Worm (Caenorhabditis elegans): Measurements from ENCODE around the gene pgp-11.

Gene pgp-11

DNA sequence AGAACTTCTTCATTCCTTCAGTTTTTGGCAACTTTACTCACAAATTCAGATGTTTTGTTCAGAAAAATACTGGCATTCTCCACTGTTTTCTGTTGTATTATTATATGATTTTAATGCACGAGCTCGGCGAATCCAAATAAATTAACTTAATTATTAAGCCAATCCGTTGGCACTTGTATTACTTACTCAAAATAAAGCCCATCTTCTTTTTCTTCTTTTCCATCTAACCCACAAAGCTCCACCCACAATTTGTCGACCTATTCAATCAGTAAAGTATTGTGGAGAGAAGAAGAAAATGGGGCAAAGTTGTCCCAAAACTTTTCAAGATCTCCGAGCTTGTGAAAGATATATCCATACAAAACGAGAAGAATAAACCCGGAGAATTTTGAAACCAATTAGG, 12.8 kb downstream of the pgp-11 start:
- TF ChIP-seq ztf-29 (GFP tag; IDR thresholded peaks at IDR 0.05) (no peak), cog-1 (tag; optimal IDR thresholded peaks at IDR 0.05) (no peak), tab-1 (GFP tag; IDR thresholded peaks at IDR 0.05) (no peak), klf-2 (GFP tag; conservative IDR thresholded peaks at IDR 0.05) (no peak), med-1 (GFP tag; optimal IDR thresholded peaks at IDR 0.05; ENCODE audit: insufficient read depth) (no peak)

ce11 chrII:7990192-7990591, 13.9 kb downstream of the pgp-11 start:
- no peak for TF ChIP-seq klf-2 (GFP tag; conservative IDR thresholded peaks at IDR 0.05)
- no peak for TF ChIP-seq tab-1 (GFP tag; IDR thresholded peaks at IDR 0.05)
- no peak for TF ChIP-seq flt-1 (GFP tag; IDR thresholded peaks at IDR 0.05)
- no peak for TF ChIP-seq ref-1 (GFP tag; conservative IDR thresholded peaks at IDR 0.05)
- no peak for TF ChIP-seq ztf-29 (GFP tag; IDR thresholded peaks at IDR 0.05)
- no peak for TF ChIP-seq T22C8.4 (GFP tag; IDR thresholded peaks at IDR 0.05)
- no peak for TF ChIP-seq cog-1 (tag; optimal IDR thresholded peaks at IDR 0.05)
- no peak for TF ChIP-seq med-1 (GFP tag; optimal IDR thresholded peaks at IDR 0.05; ENCODE audit: insufficient read depth)
- no peak for TF ChIP-seq ztf-23 (GFP tag; IDR thresholded peaks at IDR 0.05)

DNA sequence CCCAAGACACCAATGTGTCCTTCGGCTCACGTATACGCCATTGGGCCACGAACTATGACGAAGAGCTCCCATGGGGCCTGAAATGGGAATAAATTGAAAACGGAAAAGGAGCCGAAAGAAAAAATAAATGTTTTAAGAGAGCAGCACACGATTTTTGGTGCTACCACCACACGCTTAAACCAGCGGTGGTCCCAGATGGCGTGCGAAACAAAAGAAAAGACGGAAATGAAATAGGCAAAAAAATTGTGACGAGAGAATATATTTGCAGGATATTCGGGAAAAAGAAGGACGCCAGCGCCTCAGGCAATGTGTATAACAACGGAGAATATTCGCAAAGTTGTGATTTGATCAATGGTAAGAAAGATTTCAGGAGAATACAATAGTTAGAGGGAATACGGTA, 17.1 kb downstream of the pgp-11 start:
- TF ChIP-seq T22C8.4 (GFP tag; IDR thresholded peaks at IDR 0.05) (no peak), klf-2 (GFP tag; conservative IDR thresholded peaks at IDR 0.05) (no peak), ztf-23 (GFP tag; IDR thresholded peaks at IDR 0.05) (no peak), med-1 (GFP tag; optimal IDR thresholded peaks at IDR 0.05; ENCODE audit: insufficient read depth) (no peak), tab-1 (GFP tag; IDR thresholded peaks at IDR 0.05) (no peak), cog-1 (tag; optimal IDR thresholded peaks at IDR 0.05) (no peak)

ce11 chrII:7985029-7985428, 19.0 kb downstream of the pgp-11 start:
- TF ChIP-seq ref-1 (GFP tag; conservative IDR thresholded peaks at IDR 0.05) (no peak), med-1 (GFP tag; optimal IDR thresholded peaks at IDR 0.05; ENCODE audit: insufficient read depth) (no peak), ztf-23 (GFP tag; IDR thresholded peaks at IDR 0.05) (no peak)

DNA sequence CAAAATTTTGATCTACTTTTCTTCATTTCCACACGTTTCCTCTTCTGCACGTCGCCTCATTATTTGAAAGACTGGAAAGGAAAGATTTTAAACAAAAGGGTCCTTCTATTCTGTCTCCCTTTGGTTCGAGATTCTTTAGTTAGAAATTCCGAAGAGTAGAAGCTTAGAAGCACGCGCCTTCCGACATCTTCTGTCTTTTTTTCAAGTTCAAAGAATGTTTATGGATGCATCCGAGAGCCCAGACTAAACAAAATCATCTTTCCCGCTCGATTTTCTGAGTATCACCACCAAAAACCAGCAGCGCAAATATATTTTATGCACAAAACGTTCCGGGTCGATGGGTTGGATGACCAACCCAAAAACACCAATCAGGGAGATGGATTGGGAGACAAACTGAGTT, 20.0 kb downstream of the pgp-11 start:
- TF ChIP-seq cog-1 (tag; optimal IDR thresholded peaks at IDR 0.05) (no peak), T22C8.4 (GFP tag; IDR thresholded peaks at IDR 0.05) (no peak), med-1 (GFP tag; optimal IDR thresholded peaks at IDR 0.05; ENCODE audit: insufficient read depth) (no peak), ztf-23 (GFP tag; IDR thresholded peaks at IDR 0.05) (no peak), klf-2 (GFP tag; conservative IDR thresholded peaks at IDR 0.05) (no peak), flt-1 (GFP tag; IDR thresholded peaks at IDR 0.05) (no peak), ref-1 (GFP tag; conservative IDR thresholded peaks at IDR 0.05) (no peak)

- TF ChIP-seq ztf-29 (GFP tag; IDR thresholded peaks at IDR 0.05) (no peak), med-1 (GFP tag; optimal IDR thresholded peaks at IDR 0.05; ENCODE audit: insufficient read depth) (no peak), tab-1 (GFP tag; IDR thresholded peaks at IDR 0.05) (no peak), T22C8.4 (GFP tag; IDR thresholded peaks at IDR 0.05) (no peak), ref-1 (GFP tag; conservative IDR thresholded peaks at IDR 0.05) (no peak), ztf-23 (GFP tag; IDR thresholded peaks at IDR 0.05) (no peak), flt-1 (GFP tag; IDR thresholded peaks at IDR 0.05) (no peak), klf-2 (GFP tag; conservative IDR thresholded peaks at IDR 0.05) (no peak), cog-1 (tag; optimal IDR thresholded peaks at IDR 0.05) (no peak)
These were observed 20.6 kb downstream of the pgp-11 start for ce11 chrII:7983454-7983853.

DNA sequence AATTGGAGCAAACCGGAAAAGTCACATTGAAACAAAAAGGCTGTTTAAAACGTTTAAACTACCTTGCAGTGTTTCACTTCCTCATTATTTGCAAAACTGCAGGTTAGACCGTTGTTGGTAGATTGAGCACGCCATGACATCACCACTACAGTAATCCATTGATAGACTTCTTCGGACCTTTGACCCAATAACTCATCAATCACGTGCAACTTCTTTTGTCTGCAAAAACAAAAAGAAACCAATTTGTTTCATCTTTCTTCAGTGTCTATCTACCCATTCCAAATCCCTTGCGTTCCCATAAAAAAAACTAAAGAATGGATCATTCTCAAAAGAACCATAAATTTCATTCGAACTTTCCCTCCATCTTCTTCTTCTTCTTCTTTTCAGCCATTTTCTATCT, 23.0 kb downstream of the pgp-11 start:
- TF ChIP-seq ztf-23 (GFP tag; IDR thresholded peaks at IDR 0.05) = no peak
- no peak for TF ChIP-seq tab-1 (GFP tag; IDR thresholded peaks at IDR 0.05)
- no peak for TF ChIP-seq T22C8.4 (GFP tag; IDR thresholded peaks at IDR 0.05)
- TF ChIP-seq ref-1 (GFP tag; conservative IDR thresholded peaks at IDR 0.05) = no peak
- TF ChIP-seq flt-1 (GFP tag; IDR thresholded peaks at IDR 0.05) = no peak
- TF ChIP-seq cog-1 (tag; optimal IDR thresholded peaks at IDR 0.05) = no peak
- no peak for TF ChIP-seq klf-2 (GFP tag; conservative IDR thresholded peaks at IDR 0.05)
- TF ChIP-seq ztf-29 (GFP tag; IDR thresholded peaks at IDR 0.05) = no peak
- TF ChIP-seq med-1 (GFP tag; optimal IDR thresholded peaks at IDR 0.05; ENCODE audit: insufficient read depth) = no peak

DNA sequence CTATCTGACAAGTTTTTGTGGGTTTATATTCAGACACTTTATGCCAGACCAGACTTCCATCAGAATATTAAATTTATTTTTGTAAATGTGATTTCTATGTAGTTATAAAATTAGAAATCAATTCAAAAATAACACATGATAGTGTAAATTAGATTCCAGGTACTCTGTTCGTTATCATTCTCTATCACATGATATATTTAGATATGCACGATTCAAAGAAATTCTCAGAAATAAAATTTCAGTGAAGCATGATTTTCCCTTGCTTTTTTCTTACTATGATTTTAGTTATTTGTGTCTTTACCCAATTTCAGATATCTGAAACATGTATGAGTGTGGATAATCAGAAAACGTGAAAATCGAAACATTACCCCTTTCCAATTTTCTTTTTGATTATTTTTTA, 26.5 kb downstream of the pgp-11 start:
- TF ChIP-seq T22C8.4 (GFP tag; IDR thresholded peaks at IDR 0.05) = no peak
- no peak for TF ChIP-seq tab-1 (GFP tag; IDR thresholded peaks at IDR 0.05)
- TF ChIP-seq klf-2 (GFP tag; conservative IDR thresholded peaks at IDR 0.05) = no peak
- TF ChIP-seq ztf-23 (GFP tag; IDR thresholded peaks at IDR 0.05) = no peak
- no peak for TF ChIP-seq flt-1 (GFP tag; IDR thresholded peaks at IDR 0.05)
- no peak for TF ChIP-seq med-1 (GFP tag; optimal IDR thresholded peaks at IDR 0.05; ENCODE audit: insufficient read depth)
- no peak for TF ChIP-seq ref-1 (GFP tag; conservative IDR thresholded peaks at IDR 0.05)
- TF ChIP-seq ztf-29 (GFP tag; IDR thresholded peaks at IDR 0.05) = no peak
- TF ChIP-seq cog-1 (tag; optimal IDR thresholded peaks at IDR 0.05) = no peak

DNA sequence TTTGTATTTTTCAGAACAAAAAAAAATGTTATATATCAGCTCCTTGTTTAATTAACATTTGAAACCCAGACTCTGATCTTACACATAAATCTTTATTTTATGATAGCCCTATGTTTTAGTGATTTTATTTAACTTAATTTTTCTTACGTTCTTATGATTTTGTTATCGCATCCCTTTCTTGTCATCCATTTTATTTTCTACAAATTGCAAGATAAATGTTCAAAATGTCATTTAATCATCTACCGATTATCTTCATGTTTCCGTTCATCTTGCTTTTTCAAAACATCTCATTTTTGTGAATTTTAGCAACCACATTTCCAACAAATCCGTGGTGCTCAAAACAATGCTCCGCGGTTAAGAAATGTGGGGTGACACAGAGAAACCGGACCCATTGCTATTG, 27.7 kb downstream of the pgp-11 start, which contains the start of gene DH11.5:
DH11.5 (plus strand) TSS at position 301 of the 400 bp plus-strand sequence.
- no peak for TF ChIP-seq tab-1 (GFP tag; IDR thresholded peaks at IDR 0.05)
- no peak for TF ChIP-seq flt-1 (GFP tag; IDR thresholded peaks at IDR 0.05)
- no peak for TF ChIP-seq T22C8.4 (GFP tag; IDR thresholded peaks at IDR 0.05)
- no peak for TF ChIP-seq med-1 (GFP tag; optimal IDR thresholded peaks at IDR 0.05; ENCODE audit: insufficient read depth)

- TF ChIP-seq ztf-29 (GFP tag; IDR thresholded peaks at IDR 0.05) (no peak), ref-1 (GFP tag; conservative IDR thresholded peaks at IDR 0.05) (no peak), med-1 (GFP tag; optimal IDR thresholded peaks at IDR 0.05; ENCODE audit: insufficient read depth) (no peak), flt-1 (GFP tag; IDR thresholded peaks at IDR 0.05) (no peak), T22C8.4 (GFP tag; IDR thresholded peaks at IDR 0.05) (no peak), klf-2 (GFP tag; conservative IDR thresholded peaks at IDR 0.05) (no peak), tab-1 (GFP tag; IDR thresholded peaks at IDR 0.05) (no peak), ztf-23 (GFP tag; IDR thresholded peaks at IDR 0.05) (no peak), cog-1 (tag; optimal IDR thresholded peaks at IDR 0.05) (no peak)
These were observed 29.8 kb downstream of the pgp-11 start for ce11 chrII:7974189-7974823.

All from whole organism, midembryonic.